Worm (Caenorhabditis elegans): ENCODE data around the gene K01B6.4.
A peak's percentile ranks its signal among the peaks of the same experiment; 100 is the strongest.

Gene K01B6.4

ce11 chrIII:9297345-9297744 lies at the start of gene K01B6.4:
Gene K01B6.4, minus strand, starts transcription at chrIII:9297445.
- no peak for TF ChIP-seq egl-43 (GFP tag; IDR thresholded peaks at IDR 0.05)
- peak; percentile 25 for TF ChIP-seq aha-1 (tag)
- TF ChIP-seq ceh-44 (GFP tag; IDR thresholded peaks at IDR 0.05) = no peak
- no peak for TF ChIP-seq attf-4 (tag; optimal IDR thresholded peaks at IDR 0.05)
- TF ChIP-seq ceh-82 (tag; optimal IDR thresholded peaks at IDR 0.05) = no peak
- TF ChIP-seq ceh-28 (tag; optimal IDR thresholded peaks at IDR 0.05) = no peak

DNA sequence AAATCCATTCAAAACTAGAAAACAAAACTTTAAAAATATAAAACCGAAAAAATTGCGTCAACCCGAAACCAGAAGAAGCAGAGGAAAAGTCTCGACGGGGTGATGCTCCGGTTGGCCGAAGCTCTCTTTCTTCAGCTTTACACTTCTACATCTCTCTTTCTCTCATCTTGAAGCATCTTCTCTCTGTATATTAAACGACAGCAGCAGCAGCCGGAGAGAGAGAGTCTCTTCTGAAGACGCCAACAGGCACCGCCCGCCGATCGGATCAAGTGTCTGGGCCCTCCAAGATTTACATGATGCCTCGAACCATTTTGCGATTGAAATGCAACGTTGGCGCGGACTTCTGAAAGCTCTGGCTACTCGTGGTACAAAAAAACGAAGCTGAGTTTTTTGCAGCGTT lies 49.5 kb upstream of the K01B6.4 start:
- peak; percentile 35 for TF ChIP-seq hlh-11 (tag; optimal IDR thresholded peaks at IDR 0.05)
- no peak for TF ChIP-seq aly-2 (tag; optimal IDR thresholded peaks at IDR 0.05)
- TF ChIP-seq aha-1 (tag) = peak; percentile 53
- no peak for TF ChIP-seq lir-3 (tag; optimal IDR thresholded peaks at IDR 0.05)
- peak; percentile 34; the same call in 1 of the 2 replicates for TF ChIP-seq set-16 (GFP tag; IDR thresholded peaks at IDR 0.05)
- TF ChIP-seq mes-2 (tag; optimal IDR thresholded peaks at IDR 0.05; ENCODE audit: poor library complexity, severe bottlenecking) = peak; percentile 17

ce11 chrIII:9346114-9346513 lies 48.9 kb upstream of the K01B6.4 start:
- TF ChIP-seq nhr-41 (GFP tag; IDR thresholded peaks at IDR 0.05) (no peak), ceh-44 (GFP tag; IDR thresholded peaks at IDR 0.05) (no peak), mxl-3 (GFP tag; optimal IDR thresholded peaks at IDR 0.05) (no peak), nhr-6 (tag; optimal IDR thresholded peaks at IDR 0.05) (no peak), zip-11 (GFP tag; IDR thresholded peaks at IDR 0.05) (no peak), hlh-11 (tag; optimal IDR thresholded peaks at IDR 0.05) (peak; percentile 16), zip-2 (tag; optimal IDR thresholded peaks at IDR 0.05) (no peak), Y5F2A.4 (GFP tag; optimal IDR thresholded peaks at IDR 0.05) (no peak), nhr-28 (tag; optimal IDR thresholded peaks at IDR 0.05) (no peak), unc-62 (GFP tag; optimal IDR thresholded peaks at IDR 0.05 in 1 of 2) (peak in 1 of 2 experiments; percentile 83), unc-62 (tag; optimal IDR thresholded peaks at IDR 0.05) (no peak), lin-1 (GFP tag; IDR thresholded peaks at IDR 0.05) (no peak)

- TF ChIP-seq madf-9 (GFP tag; conservative IDR thresholded peaks at IDR 0.05) = no peak
- no peak for TF ChIP-seq nhr-237 (tag; optimal IDR thresholded peaks at IDR 0.05)
- no peak for TF ChIP-seq ces-1 (GFP tag; optimal IDR thresholded peaks at IDR 0.05)
- TF ChIP-seq dmd-6 (GFP tag; IDR thresholded peaks at IDR 0.05) = no peak
- TF ChIP-seq lin-39 (tag; optimal IDR thresholded peaks at IDR 0.05) = no peak
- no peak for TF ChIP-seq dmd-8 (GFP tag; IDR thresholded peaks at IDR 0.05)
- TF ChIP-seq nhr-6 (tag; optimal IDR thresholded peaks at IDR 0.05) = no peak
- no peak for TF ChIP-seq nhr-48 (tag; optimal IDR thresholded peaks at IDR 0.05)
- no peak for TF ChIP-seq arid-1 (GFP tag; conservative IDR thresholded peaks at IDR 0.05)
- TF ChIP-seq dve-1 (tag; optimal IDR thresholded peaks at IDR 0.05; ENCODE audit: insufficient read depth) = no peak
- no peak for TF ChIP-seq nhr-111 (GFP tag; optimal IDR thresholded peaks at IDR 0.05)
- TF ChIP-seq tag-97 (GFP tag; IDR thresholded peaks at IDR 0.05) = no peak
- TF ChIP-seq ztf-7 (tag; optimal IDR thresholded peaks at IDR 0.05) = no peak
- no peak for TF ChIP-seq attf-4 (tag; optimal IDR thresholded peaks at IDR 0.05)
- no peak for TF ChIP-seq dmd-9 (GFP tag; IDR thresholded peaks at IDR 0.05)
- TF ChIP-seq mdt-29 (GFP tag; IDR thresholded peaks at IDR 0.05) = no peak
These were observed 47.1 kb upstream of the K01B6.4 start, which contains the start of gene emb-9 for ce11 chrIII:9344347-9344746. Gene emb-9, minus strand, starts transcription at chrIII:9344447.

ce11 chrIII:9340025-9340424 lies 42.8 kb upstream of the K01B6.4 start:
- TF ChIP-seq nhr-111 (GFP tag; optimal IDR thresholded peaks at IDR 0.05) (no peak), zag-1 (tag; optimal IDR thresholded peaks at IDR 0.05) (no peak), unc-62 (GFP tag; optimal IDR thresholded peaks at IDR 0.05 in 1 of 2) (peak in 1 of 2 experiments; percentile 93), unc-62 (tag; optimal IDR thresholded peaks at IDR 0.05) (no peak), daf-16 (GFP tag; optimal IDR thresholded peaks at IDR 0.05) (no peak), daf-16 (tag; optimal IDR thresholded peaks at IDR 0.05) (no peak)
